Fruit fly (Drosophila melanogaster): ENCODE measurements around the gene CG7294.

- no peak for TF ChIP-seq bab1 (GFP tag; optimal IDR thresholded peaks at IDR 0.05)
- TF ChIP-seq tj (GFP tag; optimal IDR thresholded peaks at IDR 0.05): no peak
- no peak for TF ChIP-seq cic (GFP tag; optimal IDR thresholded peaks at IDR 0.05)
- no peak for TF ChIP-seq CG11617 (GFP tag; optimal IDR thresholded peaks at IDR 0.05)
- no peak for TF ChIP-seq Clk (GFP tag; optimal IDR thresholded peaks at IDR 0.05)
- no peak for TF ChIP-seq pad (GFP tag; optimal IDR thresholded peaks at IDR 0.05)
- TF ChIP-seq CG12768 (GFP tag; optimal IDR thresholded peaks at IDR 0.05): no peak
- TF ChIP-seq CG5204 (GFP tag; optimal IDR thresholded peaks at IDR 0.05): no peak
- no peak for TF ChIP-seq ovo (GFP tag; optimal IDR thresholded peaks at IDR 0.05)
- no peak for TF ChIP-seq CG33017 (tag; optimal IDR thresholded peaks at IDR 0.05)
- no peak for TF ChIP-seq Hr96 (GFP tag; optimal IDR thresholded peaks at IDR 0.05)
These were observed 1.3 kb downstream of the CG7294 start for dm6 chr2L:10687794-10688185.
